Fruit fly (Drosophila melanogaster): ENCODE measurements around the gene CG33178.
A peak's percentile ranks its signal among the peaks of the same experiment; 100 is the strongest.

Gene CG33178

dm6 chrX:15043013-15043699 is 39.5 kb upstream of the CG33178 start (continued):
- TF ChIP-seq pum (GFP tag; optimal IDR thresholded peaks at IDR 0.05) (peak; percentile 11), psq (GFP tag; optimal IDR thresholded peaks at IDR 0.05) (peak; percentile 76), CG6813 (GFP tag; optimal IDR thresholded peaks at IDR 0.05) (peak; percentile 96), CG3838 (GFP tag; optimal IDR thresholded peaks at IDR 0.05) (peak; percentile 78), CG7357 (GFP tag; IDR thresholded peaks at IDR 0.05) (peak; percentile 16; the same call in 1 of the 3 replicates), Lpt (GFP tag; optimal IDR thresholded peaks at IDR 0.05) (no peak), CG13287 (GFP tag; IDR thresholded peaks at IDR 0.05; ENCODE audit: partially characterized antibody) (no peak), CG10462 (GFP tag; optimal IDR thresholded peaks at IDR 0.05) (peak; percentile 47), CG6791 (GFP tag; IDR thresholded peaks at IDR 0.05; ENCODE audit: partially characterized antibody) (no peak), CG11085 (GFP tag; IDR thresholded peaks at IDR 0.05) (peak; percentile 41; the same call in 1 of the 2 replicates), nau (GFP tag; optimal IDR thresholded peaks at IDR 0.05) (peak; percentile 94), gem (tag; optimal IDR thresholded peaks at IDR 0.05) (peak; percentile 79), CG11398 (GFP tag; optimal IDR thresholded peaks at IDR 0.05) (peak; percentile 89), CG18476 (GFP tag; optimal IDR thresholded peaks at IDR 0.05) (peak; percentile 81), Tbp (GFP tag; optimal IDR thresholded peaks at IDR 0.05) (no peak), lab (GFP tag; optimal IDR thresholded peaks at IDR 0.05) (peak; percentile 95), Sry-δ (GFP tag; optimal IDR thresholded peaks at IDR 0.05) (peak; percentile 42), Asciz (GFP tag; optimal IDR thresholded peaks at IDR 0.05) (peak; percentile 98), B-H1 (GFP tag; IDR thresholded peaks at IDR 0.05) (peak; percentile 70; the same call in 1 of the 3 replicates), stc (GFP tag; IDR thresholded peaks at IDR 0.05) (peak; percentile 87), Kr (GFP tag; optimal IDR thresholded peaks at IDR 0.05) (peak; percentile 45), Spps (tag; optimal IDR thresholded peaks at IDR 0.05) (peak; percentile 59), Dfd (GFP tag; optimal IDR thresholded peaks at IDR 0.05) (no peak), Fer1 (GFP tag; optimal IDR thresholded peaks at IDR 0.05) (peak; percentile 86), CG8359 (GFP tag; optimal IDR thresholded peaks at IDR 0.05; ENCODE audit: borderline replicate concordance) (peak; percentile 71), CG6654 (GFP tag; optimal IDR thresholded peaks at IDR 0.05) (peak; percentile 36), Hand (GFP tag; optimal IDR thresholded peaks at IDR 0.05) (peak; percentile 55), CG1233 (GFP tag; optimal IDR thresholded peaks at IDR 0.05) (peak; percentile 91), CTCF (GFP tag; optimal IDR thresholded peaks at IDR 0.05) (peak; percentile 59), CG8281 (tag; optimal IDR thresholded peaks at IDR 0.05) (peak; percentile 63), CG13624 (GFP tag; optimal IDR thresholded peaks at IDR 0.05) (peak; percentile 34), nerfin-2 (GFP tag; IDR thresholded peaks at IDR 0.05; ENCODE audit: partially characterized antibody) (no peak), MBD-R2 (GFP tag; IDR thresholded peaks at IDR 0.05) (peak; percentile 31; the same call in 1 of the 2 replicates), CG17829 (tag; optimal IDR thresholded peaks at IDR 0.05) (peak; percentile 19), Pdp1 (GFP tag; optimal IDR thresholded peaks at IDR 0.05) (peak; percentile 45 to 77), Meics (GFP tag; optimal IDR thresholded peaks at IDR 0.05) (peak; percentile 85), Rfx (GFP tag; IDR thresholded peaks at IDR 0.05) (peak; percentile 54; the same call in 1 of the 2 replicates), maf-S (GFP tag; optimal IDR thresholded peaks at IDR 0.05) (peak; percentile 65), CG2889 (GFP tag; IDR thresholded peaks at IDR 0.05) (no peak), chif (GFP tag; optimal IDR thresholded peaks at IDR 0.05) (peak; percentile 59 to 89), en (GFP tag; optimal IDR thresholded peaks at IDR 0.05) (peak; percentile 70), onecut (GFP tag; IDR thresholded peaks at IDR 0.05) (peak; percentile 85), Rx (GFP tag; IDR thresholded peaks at IDR 0.05) (0 out of 2 replicates have a peak, but pooled peaks have one; percentile 41), CG11247 (GFP tag; IDR thresholded peaks at IDR 0.05) (peak; percentile 72), HLH54F (GFP tag; optimal IDR thresholded peaks at IDR 0.05) (peak; percentile 25), CrebB (tag; optimal IDR thresholded peaks at IDR 0.05) (peak; percentile 91), CG7786 (GFP tag; optimal IDR thresholded peaks at IDR 0.05) (peak; percentile 21), CHES-1-like (GFP tag; optimal IDR thresholded peaks at IDR 0.05) (peak; percentile 79), CG14965 (GFP tag; optimal IDR thresholded peaks at IDR 0.05; ENCODE audit: borderline replicate concordance) (peak; percentile 81), Awh (GFP tag; IDR thresholded peaks at IDR 0.05) (peak; percentile 93)

Data from whole organism, embryonic.